Worm (Caenorhabditis elegans) whole organism, midembryonic: ENCODE measurements around the gene stau-1.

Experiments
- cog-1 ChIP-seq: sonication (generic microtip); optimal IDR thresholded peaks from 2 replicates; lab custom pipeline; 2016; ENCODE audit warnings: missing genetic modification characterization, missing compliant biosample characterization
- flt-1 ChIP-seq: fragments of 200-800 bp; sonication (Bioruptor generic); IDR thresholded peaks from 2 replicates; pipeline ENCODE4 v1.3.6; 2022; ENCODE audit warnings: missing genetic modification characterization, missing compliant biosample characterization
- med-1 ChIP-seq: sonication (generic microtip); optimal IDR thresholded peaks from 2 replicates; lab custom pipeline; 2017; ENCODE audit warnings: missing genetic modification characterization, mild to moderate bottlenecking, missing compliant biosample characterization, antibody characterized with exemption, missing genetic modification reagents; ENCODE audit not compliant: insufficient read depth
- ztf-29 ChIP-seq: fragments of 200-800 bp; sonication (Bioruptor generic); IDR thresholded peaks from 2 replicates; pipeline ENCODE4 v1.3.6; 2022; ENCODE audit warnings: missing genetic modification reagents, missing genetic modification characterization, missing compliant biosample characterization

DNA sequence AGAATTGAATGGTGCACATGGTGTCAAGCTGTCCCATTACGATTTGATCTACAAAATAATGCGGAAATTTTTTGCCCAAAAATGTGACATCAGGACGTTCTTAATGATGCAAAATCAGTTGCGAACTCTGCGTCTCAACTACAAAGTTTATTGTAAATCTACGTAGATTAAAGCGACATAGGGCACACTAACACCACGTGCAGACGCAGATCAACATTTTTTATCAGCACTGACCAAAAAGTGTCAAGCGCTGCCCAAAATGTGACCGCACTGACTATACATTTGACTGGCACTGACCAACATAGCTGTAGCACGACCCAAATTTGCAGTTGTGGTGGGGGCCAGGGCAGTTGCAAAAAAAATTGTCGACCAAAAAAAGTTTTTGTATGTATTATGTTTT is 25.6 kb downstream of the stau-1 start:
- TF ChIP-seq cog-1 (tag; lab: Kevin White, UChicago) (no peak), ztf-29 (GFP tag; lab: Robert Waterston, UW) (no peak), med-1 (no peak), flt-1 (GFP tag; lab: Robert Waterston, UW) (no peak)
